Fruit fly (Drosophila melanogaster) whole organism, pupa: ENCODE data around the gene eIF5B.

Experiments used
- CG15710 ChIP-seq: fragments of 200-800 bp; sonication (Bioruptor generic); optimal IDR thresholded peaks from 2 replicates; lab custom pipeline; 2018; ENCODE audit warnings: missing biosample characterization, mild to moderate bottlenecking, missing genetic modification characterization, moderate library complexity
- CG34367 ChIP-seq: fragments of 200-800 bp; sonication (Bioruptor generic); optimal IDR thresholded peaks from 2 replicates; lab custom pipeline; 2018; ENCODE audit warnings: missing biosample characterization, mild to moderate bottlenecking, missing genetic modification characterization
- CG8301 ChIP-seq: fragments of 200-800 bp; sonication (Bioruptor generic); optimal IDR thresholded peaks from 2 replicates; lab custom pipeline; 2018; ENCODE audit warnings: missing biosample characterization, mild to moderate bottlenecking, missing genetic modification characterization
- Pif1A ChIP-seq: fragments of 200-800 bp; sonication (Bioruptor generic); optimal IDR thresholded peaks from 3 replicates; lab custom pipeline; 2016; ENCODE audit warnings: missing biosample characterization, missing genetic modification characterization

- TF ChIP-seq CG34367 (tag; lab: Kevin White, UChicago) (no peak), CG8301 (tag; lab: Kevin White, UChicago) (no peak), CG15710 (tag; lab: Kevin White, UChicago) (no peak), Pif1A (GFP tag; lab: Kevin White, UChicago) (no peak)
These were observed 4.7 kb downstream of the eIF5B start for dm6 chr3L:3456009-3456566.
